Worm (Caenorhabditis elegans): ENCODE data around the gene sir-2.2.

- TF ChIP-seq hlh-6 (tag; optimal IDR thresholded peaks at IDR 0.05): no peak
- no peak for TF ChIP-seq dmd-4 (tag; optimal IDR thresholded peaks at IDR 0.05; ENCODE audit: borderline replicate concordance)
- no peak for TF ChIP-seq odd-2 (tag; optimal IDR thresholded peaks at IDR 0.05)
- TF ChIP-seq madf-2 (tag; optimal IDR thresholded peaks at IDR 0.05): no peak
- TF ChIP-seq ama-1 (optimal IDR thresholded peaks at IDR 0.05): no peak
- TF ChIP-seq sox-4 (tag; optimal IDR thresholded peaks at IDR 0.05): no peak
- no peak for TF ChIP-seq K02D7.2 (tag; optimal IDR thresholded peaks at IDR 0.05)
- TF ChIP-seq lin-11 (tag; optimal IDR thresholded peaks at IDR 0.05): no peak
- no peak for TF ChIP-seq fkh-6 (tag; optimal IDR thresholded peaks at IDR 0.05)
- no peak for TF ChIP-seq nhr-232 (tag; optimal IDR thresholded peaks at IDR 0.05)
These were observed 27.0 kb downstream of the sir-2.2 start for ce11 chrX:13354672-13355407.
